Fruit fly (Drosophila melanogaster): Measurements from ENCODE around the gene Pcyt2.
A peak's percentile ranks its signal among the peaks of the same experiment; 100 is the strongest.

Pcyt2 gene

DNA sequence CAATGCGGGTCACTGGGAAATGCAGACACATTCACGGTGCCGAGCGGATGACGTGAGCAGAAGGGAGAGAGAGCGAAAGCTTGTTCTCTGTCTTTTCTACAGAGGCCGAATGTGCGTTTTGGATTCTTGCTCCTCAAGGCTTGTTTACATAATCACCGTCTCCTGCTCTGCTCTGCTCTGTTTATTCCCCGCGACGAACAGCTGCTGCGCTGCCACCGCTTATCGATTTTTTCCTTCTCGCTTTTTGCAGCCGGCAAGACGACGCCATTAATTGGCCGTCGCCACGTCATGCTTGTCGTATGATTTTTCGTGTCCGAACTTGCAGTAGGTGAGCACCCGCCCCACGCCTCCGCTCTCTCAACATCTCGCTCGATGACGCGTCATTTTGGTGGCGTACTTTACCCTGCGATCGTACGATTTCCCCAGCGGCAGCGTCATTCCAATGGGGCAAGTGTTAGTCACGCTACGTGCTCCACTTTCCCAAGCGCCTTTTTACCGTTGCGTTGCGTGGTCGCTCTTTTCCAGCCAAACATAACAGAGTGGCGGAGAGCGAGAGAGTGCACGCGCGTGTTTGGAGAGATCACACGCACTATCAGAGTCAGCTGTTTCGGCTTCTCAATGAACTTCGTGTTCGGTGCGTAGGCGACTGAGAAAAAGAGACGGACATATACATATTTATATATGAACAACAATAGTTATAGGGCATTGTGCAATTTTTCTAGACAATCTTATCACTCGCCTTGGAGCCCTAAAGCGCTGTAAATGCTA is 6.8 kb upstream of the Pcyt2 start (continued):
- TF ChIP-seq Deaf1 (tag; optimal IDR thresholded peaks at IDR 0.05) (peak; percentile 83), CG10209 (GFP tag; optimal IDR thresholded peaks at IDR 0.05) (no peak), CG8281 (tag; optimal IDR thresholded peaks at IDR 0.05) (no peak), CG1602 (GFP tag; optimal IDR thresholded peaks at IDR 0.05) (no peak), seq (GFP tag; IDR thresholded peaks at IDR 0.05) (peak; percentile 21; the same call in 1 of the 2 replicates), CG2120 (GFP tag; optimal IDR thresholded peaks at IDR 0.05) (no peak), kah (GFP tag; optimal IDR thresholded peaks at IDR 0.05) (peak; percentile 53), Stat92E (GFP tag; optimal IDR thresholded peaks at IDR 0.05) (peak in 1 of 3 experiments; percentile 22), maf-S (GFP tag; optimal IDR thresholded peaks at IDR 0.05) (no peak), Abd-B (GFP tag; optimal IDR thresholded peaks at IDR 0.05) (no peak), CG4730 (GFP tag; IDR thresholded peaks at IDR 0.05) (no peak), NFAT (GFP tag; IDR thresholded peaks at IDR 0.05) (no peak), Six4 (GFP tag; optimal IDR thresholded peaks at IDR 0.05) (no peak), CG2678 (tag; optimal IDR thresholded peaks at IDR 0.05) (peak; percentile 0), CG18011 (GFP tag; optimal IDR thresholded peaks at IDR 0.05) (no peak), B-H2 (GFP tag; optimal IDR thresholded peaks at IDR 0.05) (no peak), CG16863 (GFP tag; optimal IDR thresholded peaks at IDR 0.05) (no peak), ftz-f1 (GFP tag; optimal IDR thresholded peaks at IDR 0.05) (peak; percentile 24), gfzf (GFP tag; optimal IDR thresholded peaks at IDR 0.05) (no peak), vnd (GFP tag; IDR thresholded peaks at IDR 0.05; ENCODE audit: partially characterized antibody) (no peak), pfk (GFP tag; optimal IDR thresholded peaks at IDR 0.05) (peak; percentile 27), Mrtf (GFP tag; IDR thresholded peaks at IDR 0.05) (no peak; the same call in 2 of the 3 replicates), cg (GFP tag; optimal IDR thresholded peaks at IDR 0.05) (no peak), CG17385 (GFP tag; optimal IDR thresholded peaks at IDR 0.05) (no peak), pum (GFP tag; optimal IDR thresholded peaks at IDR 0.05) (no peak), pho (GFP tag; optimal IDR thresholded peaks at IDR 0.05) (no peak), lab (GFP tag; optimal IDR thresholded peaks at IDR 0.05) (peak; percentile 31), gem (tag; optimal IDR thresholded peaks at IDR 0.05) (peak; percentile 13), ind (GFP tag; optimal IDR thresholded peaks at IDR 0.05) (no peak), knrl (GFP tag; IDR thresholded peaks at IDR 0.05; ENCODE audit: partially characterized antibody) (no peak), CG13123 (GFP tag; optimal IDR thresholded peaks at IDR 0.05) (no peak), sens (GFP tag) (peak; percentile 82)

- no peak for TF ChIP-seq disco-r (GFP tag; optimal IDR thresholded peaks at IDR 0.05)
- TF ChIP-seq cwo (GFP tag; optimal IDR thresholded peaks at IDR 0.05): peak; percentile 6
- TF ChIP-seq p53 (GFP tag; optimal IDR thresholded peaks at IDR 0.05): no peak
- 0 out of 2 replicates have a peak, but pooled peaks have one; percentile 17 for TF ChIP-seq Nf-YA (GFP tag; IDR thresholded peaks at IDR 0.05)
- no peak for TF ChIP-seq pum (GFP tag; optimal IDR thresholded peaks at IDR 0.05)
- no peak for TF ChIP-seq NK7.1 (GFP tag; optimal IDR thresholded peaks at IDR 0.05)
Measured at dm6 chr3L:1547117-1547507, 6.2 kb upstream of the Pcyt2 start.

Data from whole organism, embryonic.